Fruit fly (Drosophila melanogaster) whole organism, embryonic: ENCODE data around the gene Ccdc114.

Source experiments
- Bdp1 ChIP-seq: fragments of 200-800 bp; sonication (Bioruptor generic); optimal IDR thresholded peaks from 3 replicates; lab custom pipeline; 2016; ENCODE audit warnings: missing biosample characterization, missing genetic modification characterization
- C15 ChIP-seq: fragments of 200-800 bp; sonication (Bioruptor generic); IDR thresholded peaks from 3 replicates; pipeline ENCODE4 v1.3.6; 2022; ENCODE audit warnings: missing biosample characterization, missing genetic modification characterization
- CG1024 ChIP-seq: fragments of 200-800 bp; sonication (Bioruptor generic); IDR thresholded peaks from 2 replicates; pipeline ENCODE4 v1.3.6; 2022; ENCODE audit warnings: missing biosample characterization, missing genetic modification characterization
- CG11696 ChIP-seq: fragments of 200-800 bp; sonication (Bioruptor generic); IDR thresholded peaks from 2 replicates; pipeline ENCODE4 v1.3.6; 2022; ENCODE audit warnings: missing biosample characterization, missing genetic modification characterization
- CG13123 ChIP-seq: fragments of 200-800 bp; sonication (Bioruptor generic); optimal IDR thresholded peaks from 2 replicates; lab custom pipeline; 2016; ENCODE audit warnings: missing biosample characterization, missing genetic modification characterization
- CG13775 ChIP-seq: fragments of 200-800 bp; sonication (Bioruptor generic); optimal IDR thresholded peaks from 3 replicates; lab custom pipeline; 2017; ENCODE audit warnings: missing biosample characterization, mild to moderate bottlenecking, missing genetic modification characterization
- CG13894 ChIP-seq: fragments of 200-800 bp; sonication (Bioruptor generic); optimal IDR thresholded peaks from 3 replicates; lab custom pipeline; 2018; ENCODE audit warnings: missing biosample characterization, mild to moderate bottlenecking, missing genetic modification characterization, moderate library complexity
- CG14710 ChIP-seq: fragments of 200-800 bp; sonication (Bioruptor generic); optimal IDR thresholded peaks from 3 replicates; lab custom pipeline; 2019; ENCODE audit warnings: missing biosample characterization, mild to moderate bottlenecking, missing genetic modification characterization, moderate library complexity
- CG14860 ChIP-seq: fragments of 200-800 bp; sonication (Bioruptor generic); IDR thresholded peaks from 3 replicates; pipeline ENCODE4 v1.3.6; 2022; ENCODE audit warnings: missing biosample characterization, missing genetic modification characterization; ENCODE audit not compliant: partially characterized antibody
- CG15269 ChIP-seq: fragments of 200-800 bp; sonication (Bioruptor generic); optimal IDR thresholded peaks from 2 replicates; lab custom pipeline; 2018; ENCODE audit warnings: missing biosample characterization, mild to moderate bottlenecking, missing genetic modification characterization, moderate library complexity
- CG17385 ChIP-seq: fragments of 200-800 bp; sonication (Bioruptor generic); optimal IDR thresholded peaks from 3 replicates; lab custom pipeline; 2018; ENCODE audit warnings: missing biosample characterization, mild to moderate bottlenecking, missing genetic modification characterization
- CG2199 ChIP-seq: fragments of 200-800 bp; sonication (Bioruptor generic); IDR thresholded peaks from 3 replicates; pipeline ENCODE4 v1.3.6; 2022; ENCODE audit warnings: missing biosample characterization, missing genetic modification characterization
- CG3065 ChIP-seq: fragments of 200-800 bp; sonication (Bioruptor generic); optimal IDR thresholded peaks from 2 replicates; lab custom pipeline; 2016; ENCODE audit warnings: missing biosample characterization, missing genetic modification characterization
- CG32767 ChIP-seq: fragments of 200-800 bp; sonication (Bioruptor generic); IDR thresholded peaks from 2 replicates; pipeline ENCODE4 v1.3.6; 2022; ENCODE audit warnings: missing biosample characterization, missing genetic modification characterization
- CG3407 ChIP-seq: fragments of 200-800 bp; sonication (Bioruptor generic); optimal IDR thresholded peaks from 2 replicates; lab custom pipeline; 2018; ENCODE audit warnings: missing biosample characterization, mild to moderate bottlenecking, missing genetic modification characterization
- CG4424 ChIP-seq: fragments of 200-800 bp; sonication (Bioruptor generic); optimal IDR thresholded peaks from 3 replicates; lab custom pipeline; 2016; ENCODE audit warnings: missing biosample characterization, missing genetic modification characterization
- CHES-1-like ChIP-seq: fragments of 200-800 bp; sonication (Bioruptor generic); optimal IDR thresholded peaks from 2 replicates; lab custom pipeline; 2016; ENCODE audit warnings: missing biosample characterization, missing genetic modification characterization
- Dbx ChIP-seq: fragments of 200-800 bp; sonication (Bioruptor generic); IDR thresholded peaks from 3 replicates; pipeline ENCODE4 v1.3.6; 2022; ENCODE audit warnings: missing biosample characterization, missing genetic modification characterization
- Deaf1 ChIP-seq: fragments of 200-800 bp; optimal IDR thresholded peaks from 3 replicates; lab custom pipeline; 2019; ENCODE audit warnings: missing biosample characterization, mild to moderate bottlenecking, missing genetic modification characterization, moderate library complexity
- Doc3 ChIP-seq: fragments of 200-800 bp; sonication (Bioruptor generic); IDR thresholded peaks from 3 replicates; pipeline ENCODE4 v1.3.6; 2022; ENCODE audit warnings: missing biosample characterization, missing genetic modification characterization; ENCODE audit not compliant: partially characterized antibody
- H15 ChIP-seq: fragments of 200-800 bp; sonication (Bioruptor generic); IDR thresholded peaks from 3 replicates; pipeline ENCODE4 v1.3.6; 2022; ENCODE audit warnings: missing biosample characterization, missing genetic modification characterization
- HHEX ChIP-seq: fragments of 200-800 bp; sonication (Bioruptor generic); optimal IDR thresholded peaks from 3 replicates; lab custom pipeline; 2017; ENCODE audit warnings: missing biosample characterization, mild to moderate bottlenecking, missing genetic modification characterization, missing genetic modification reagents
- HLHmδ ChIP-seq: fragments of 200-800 bp; sonication (Bioruptor generic); optimal IDR thresholded peaks from 2 replicates; lab custom pipeline; 2018; ENCODE audit warnings: missing biosample characterization, mild to moderate bottlenecking, missing genetic modification characterization, moderate library complexity
- Hr39 ChIP-seq: fragments of >200 bp; optimal IDR thresholded peaks from 2 replicates; lab custom pipeline; 2017
- Kr ChIP-seq: fragments of 200-800 bp; sonication (Bioruptor generic); optimal IDR thresholded peaks from 2 replicates; lab custom pipeline; 2017; ENCODE audit warnings: missing biosample characterization, mild to moderate bottlenecking, missing genetic modification characterization
- MESR4 ChIP-seq: fragments of 200-800 bp; sonication (Bioruptor generic); optimal IDR thresholded peaks from 2 replicates; lab custom pipeline; 2018; ENCODE audit warnings: missing biosample characterization, mild to moderate bottlenecking, missing genetic modification characterization, moderate library complexity
- NFAT ChIP-seq: fragments of 200-800 bp; sonication (Bioruptor generic); IDR thresholded peaks from 2 replicates; pipeline ENCODE4 v1.3.6; 2022; ENCODE audit warnings: missing biosample characterization, missing genetic modification characterization
- Neu2 ChIP-seq: fragments of 200-800 bp; sonication (Bioruptor generic); optimal IDR thresholded peaks from 3 replicates; lab custom pipeline; 2016; ENCODE audit warnings: missing biosample characterization, missing genetic modification characterization, borderline replicate concordance
- NfI ChIP-seq: fragments of 200-800 bp; sonication (Bioruptor generic); optimal IDR thresholded peaks from 3 replicates; lab custom pipeline; 2018; ENCODE audit warnings: missing biosample characterization, mild to moderate bottlenecking, missing genetic modification characterization, moderate library complexity
- Rx ChIP-seq: fragments of 200-800 bp; sonication (Bioruptor generic); IDR thresholded peaks from 2 replicates; pipeline ENCODE4 v1.3.6; 2022; ENCODE audit warnings: missing biosample characterization, missing genetic modification characterization
- TFAM ChIP-seq: fragments of 200-800 bp; sonication (Bioruptor generic); optimal IDR thresholded peaks from 2 replicates; lab custom pipeline; 2017; ENCODE audit warnings: missing biosample characterization, missing genetic modification characterization, inconsistent platforms
- Vsx1 ChIP-seq: fragments of 200-800 bp; sonication (Bioruptor generic); optimal IDR thresholded peaks from 2 replicates; lab custom pipeline; 2017; ENCODE audit warnings: missing biosample characterization, mild to moderate bottlenecking, missing genetic modification characterization, missing genetic modification reagents
- aop ChIP-seq: fragments of 200-800 bp; sonication (Bioruptor generic); IDR thresholded peaks from 2 replicates; pipeline ENCODE4 v1.3.6; 2022; ENCODE audit warnings: missing biosample characterization, missing genetic modification characterization
- ase ChIP-seq: fragments of 200-800 bp; sonication (Bioruptor generic); IDR thresholded peaks from 3 replicates; pipeline ENCODE4 v1.3.6; 2022; ENCODE audit warnings: missing biosample characterization, missing genetic modification characterization
- az2 ChIP-seq: fragments of 200-800 bp; sonication (Bioruptor generic); optimal IDR thresholded peaks from 3 replicates; lab custom pipeline; 2016; ENCODE audit warnings: missing biosample characterization, missing genetic modification characterization
- cato ChIP-seq: fragments of 200-800 bp; sonication (Bioruptor generic); optimal IDR thresholded peaks from 2 replicates; lab custom pipeline; 2016; ENCODE audit warnings: missing biosample characterization, missing genetic modification characterization, borderline replicate concordance
- ci ChIP-seq: fragments of 200-800 bp; sonication (Bioruptor generic); IDR thresholded peaks from 3 replicates; pipeline ENCODE4 v1.3.6; 2022; ENCODE audit warnings: missing biosample characterization, missing genetic modification characterization
- cwo ChIP-seq: fragments of 200-800 bp; sonication (Bioruptor generic); optimal IDR thresholded peaks from 3 replicates; lab custom pipeline; 2017; ENCODE audit warnings: missing biosample characterization, missing genetic modification characterization, mild to moderate bottlenecking, moderate library complexity, missing genetic modification reagents
- ewg ChIP-seq: fragments of 200-800 bp; sonication (Bioruptor generic); optimal IDR thresholded peaks from 3 replicates; lab custom pipeline; 2017; ENCODE audit warnings: mild to moderate bottlenecking, missing biosample characterization, missing genetic modification reagents, missing genetic modification characterization
- gt ChIP-seq: fragments of 200-800 bp; sonication (Bioruptor generic); IDR thresholded peaks from 2 replicates; pipeline ENCODE4 v1.3.6; 2022; ENCODE audit warnings: missing biosample characterization, missing genetic modification characterization
- insv ChIP-seq, 2 experiments: fragments of 200-800 bp; sonication (Bioruptor generic); optimal IDR thresholded peaks; 3 replicates each; lab custom pipeline; 2016 to 2018; ENCODE audit warnings: missing biosample characterization in 2 of 2, missing genetic modification characterization in 2 of 2
- lov ChIP-seq, 2 experiments: fragments of 200-800 bp in 1 of 2; fragments of >200 bp in 1 of 2; sonication (Bioruptor generic) in 1 of 2; IDR thresholded peaks in 1 of 2; optimal IDR thresholded peaks in 1 of 2; 2 replicates in 1 of 2; 3 replicates in 1 of 2; pipeline versions ENCODE4 v1.3.6 to Lab custom; 2017 to 2022; ENCODE audit warnings: missing biosample characterization in 1 of 2, missing genetic modification characterization in 1 of 2
- nerfin-1 ChIP-seq: fragments of 200-800 bp; sonication (Bioruptor generic); optimal IDR thresholded peaks from 3 replicates; lab custom pipeline; 2019; ENCODE audit warnings: missing biosample characterization, mild to moderate bottlenecking, missing genetic modification characterization, moderate library complexity
- oc ChIP-seq: fragments of 200-800 bp; sonication (Bioruptor generic); optimal IDR thresholded peaks from 2 replicates; lab custom pipeline; 2018; ENCODE audit warnings: missing biosample characterization, mild to moderate bottlenecking, missing genetic modification characterization, moderate library complexity
- odd ChIP-seq: fragments of 200-800 bp; sonication (Bioruptor generic); optimal IDR thresholded peaks from 2 replicates; lab custom pipeline; 2017; ENCODE audit warnings: missing biosample characterization, mild to moderate bottlenecking, missing genetic modification characterization
- pfk ChIP-seq: fragments of 200-800 bp; sonication (Bioruptor generic); optimal IDR thresholded peaks from 2 replicates; lab custom pipeline; 2018; ENCODE audit warnings: missing biosample characterization, mild to moderate bottlenecking, missing genetic modification characterization, moderate library complexity
- sd ChIP-seq: fragments of 200-800 bp; sonication (Bioruptor generic); optimal IDR thresholded peaks from 3 replicates; lab custom pipeline; 2018; ENCODE audit warnings: missing biosample characterization, mild to moderate bottlenecking, missing genetic modification characterization, moderate library complexity
- sens-2 ChIP-seq: fragments of 200-800 bp; sonication (Bioruptor generic); IDR thresholded peaks from 2 replicates; pipeline ENCODE4 v1.3.6; 2022; ENCODE audit warnings: missing biosample characterization, missing genetic modification characterization
- stc ChIP-seq: fragments of 200-800 bp; sonication (Bioruptor generic); IDR thresholded peaks from 2 replicates; pipeline ENCODE4 v1.3.6; 2022; ENCODE audit warnings: missing biosample characterization, missing genetic modification characterization
- ttk ChIP-seq: fragments of 200-800 bp; sonication (Bioruptor generic); IDR thresholded peaks from 2 replicates; pipeline ENCODE4 v2.1.2; 2022; ENCODE audit warnings: missing biosample characterization, missing genetic modification characterization
- zen ChIP-seq: fragments of 200-800 bp; sonication (Bioruptor generic); optimal IDR thresholded peaks from 3 replicates; lab custom pipeline; 2018; ENCODE audit warnings: missing biosample characterization, mild to moderate bottlenecking, missing genetic modification characterization, moderate library complexity

Ccdc114 gene

dm6 chr3R:16652091-16652490 lies 27.6 kb upstream of the Ccdc114 start, which contains the start of gene CG14907 (continued):
- TF ChIP-seq CG15269 (tag; lab: Kevin White, UChicago), result no peak
- TF ChIP-seq CG32767 (GFP tag; lab: Robert Waterston, UW), result no peak
- TF ChIP-seq insv (GFP tag; optimal IDR thresholded peaks at IDR 0.05; lab: Kevin White, UChicago), result no peak
- no peak for TF ChIP-seq C15 (GFP tag; lab: Robert Waterston, UW)
- no peak for TF ChIP-seq stc (GFP tag; lab: Robert Waterston, UW)
- TF ChIP-seq cato (GFP tag; lab: Kevin White, UChicago), result no peak
- TF ChIP-seq zen (tag; lab: Kevin White, UChicago), result no peak
- 0 out of 3 replicates have a peak, but pooled peaks have one; percentile 9 for TF ChIP-seq ci
- TF ChIP-seq NfI (GFP tag; lab: Kevin White, UChicago), result peak; percentile 8
- no peak for TF ChIP-seq odd (GFP tag; lab: Kevin White, UChicago)
- peak; percentile 55; the same call in 2 of the 3 replicates for TF ChIP-seq Doc3 (GFP tag; lab: Robert Waterston, UW)
- no peak for TF ChIP-seq nerfin-1
- no peak for TF ChIP-seq CG3065 (GFP tag; lab: Kevin White, UChicago)
- TF ChIP-seq Dbx (GFP tag; lab: Robert Waterston, UW), result 0 out of 3 replicates have a peak, but pooled peaks have one; percentile 16
- TF ChIP-seq MESR4 (GFP tag; lab: Kevin White, UChicago), result peak; percentile 68
- TF ChIP-seq HLHmδ, result no peak
- TF ChIP-seq H15 (GFP tag; lab: Robert Waterston, UW), result no peak
- TF ChIP-seq ttk (GFP tag; lab: Robert Waterston, UW), result no peak
- TF ChIP-seq CHES-1-like (GFP tag; lab: Kevin White, UChicago), result no peak
- TF ChIP-seq Bdp1 (GFP tag; lab: Kevin White, UChicago), result no peak
- no peak for TF ChIP-seq sd (tag; lab: Kevin White, UChicago)
- no peak for TF ChIP-seq sens-2
- no peak for TF ChIP-seq TFAM (GFP tag; lab: Kevin White, UChicago)
- TF ChIP-seq CG4424 (GFP tag; lab: Kevin White, UChicago), result no peak
- no peak for TF ChIP-seq Hr39 (lab: Kevin White, UChicago)
- TF ChIP-seq HHEX (GFP tag; lab: Kevin White, UChicago), result no peak
- TF ChIP-seq CG1024, result no peak
- no peak for TF ChIP-seq pfk (GFP tag; lab: Kevin White, UChicago)
- TF ChIP-seq Rx (GFP tag; lab: Robert Waterston, UW), result no peak
- no peak for TF ChIP-seq CG2199 (GFP tag; lab: Robert Waterston, UW)
- peak; percentile 4 for TF ChIP-seq CG14710 (tag; lab: Kevin White, UChicago)
- TF ChIP-seq CG13123 (GFP tag; lab: Kevin White, UChicago), result no peak
- TF ChIP-seq CG11696 (GFP tag; lab: Robert Waterston, UW), result no peak
- no peak for TF ChIP-seq oc (tag; lab: Kevin White, UChicago)
- no peak for TF ChIP-seq NFAT
- TF ChIP-seq CG13775 (GFP tag; lab: Kevin White, UChicago), result no peak
- TF ChIP-seq cwo (GFP tag; lab: Kevin White, UChicago), result no peak
- TF ChIP-seq Neu2, result no peak
- no peak for TF ChIP-seq CG13894 (tag; lab: Kevin White, UChicago)
- no peak for TF ChIP-seq gt (GFP tag; lab: Robert Waterston, UW)
- TF ChIP-seq ase (GFP tag; lab: Robert Waterston, UW), result no peak
- TF ChIP-seq az2 (GFP tag; lab: Kevin White, UChicago), result no peak
- no peak for TF ChIP-seq Deaf1 (tag; lab: Kevin White, UChicago)
- no peak for TF ChIP-seq Kr (GFP tag; lab: Kevin White, UChicago)
- no peak for TF ChIP-seq Vsx1 (GFP tag; lab: Kevin White, UChicago)
- no peak for TF ChIP-seq CG3407
- TF ChIP-seq CG17385 (GFP tag; lab: Kevin White, UChicago), result no peak
- no peak for TF ChIP-seq lov (optimal IDR thresholded peaks at IDR 0.05; lab: Kevin White, UChicago)
- TF ChIP-seq lov (GFP tag; IDR thresholded peaks at IDR 0.05; lab: Robert Waterston, UW), result no peak
- TF ChIP-seq CG14860 (GFP tag; lab: Robert Waterston, UW), result peak; percentile 20; the same call in 1 of the 3 replicates
- TF ChIP-seq ewg (GFP tag; lab: Kevin White, UChicago), result no peak
- no peak for TF ChIP-seq aop (GFP tag; lab: Robert Waterston, UW)
